Worm (Caenorhabditis elegans) whole organism, L4 larva: ENCODE measurements around the gene lurp-4.

ENCODE experiments used
- F10B5.3 ChIP-seq: sonication (generic microtip); optimal IDR thresholded peaks from 2 replicates; lab custom pipeline; 2016; ENCODE audit warnings: mild to moderate bottlenecking, missing genetic modification characterization, missing compliant biosample characterization
- F26F4.8 ChIP-seq: fragments of 200-800 bp; sonication (Bioruptor generic); conservative IDR thresholded peaks from 2 replicates; pipeline ENCODE4 v1.3.6; 2022; ENCODE audit warnings: missing genetic modification characterization, missing compliant biosample characterization
- F37D6.2 ChIP-seq: sonication (generic microtip); optimal IDR thresholded peaks from 2 replicates; lab custom pipeline; 2016; ENCODE audit warnings: mild to moderate bottlenecking, missing genetic modification characterization, missing compliant biosample characterization
- F49E8.2 ChIP-seq: sonication (generic microtip); optimal IDR thresholded peaks from 2 replicates; lab custom pipeline; 2016; ENCODE audit warnings: missing compliant biosample characterization, mild to moderate bottlenecking, missing genetic modification characterization, borderline replicate concordance
- R02D3.7 ChIP-seq: fragments of 150-350 bp; sonication (generic microtip); optimal IDR thresholded peaks from 3 replicates; lab custom pipeline; 2014; ENCODE audit warnings: missing biosample characterization, missing genetic modification characterization
- T20F7.1 ChIP-seq: fragments of 200-800 bp; sonication (Bioruptor generic); optimal IDR thresholded peaks from 2 replicates; lab custom pipeline; 2018; ENCODE audit warnings: mild to moderate bottlenecking, missing genetic modification characterization, missing compliant biosample characterization
- Y105C5A.15 ChIP-seq: fragments of 200-800 bp; sonication (Bioruptor generic); IDR thresholded peaks from 2 replicates; pipeline ENCODE4 v1.3.6; 2022; ENCODE audit warnings: missing genetic modification characterization, missing compliant biosample characterization
- Y48G9A.11 ChIP-seq: fragments of 200-800 bp; sonication (Bioruptor generic); IDR thresholded peaks from 2 replicates; pipeline ENCODE4 v1.3.6; 2022; ENCODE audit warnings: missing genetic modification reagents, missing genetic modification characterization, missing compliant biosample characterization
- Y5F2A.4 ChIP-seq: fragments of 200-800 bp; sonication (Bioruptor generic); optimal IDR thresholded peaks from 2 replicates; lab custom pipeline; 2018; ENCODE audit warnings: mild to moderate bottlenecking, missing genetic modification characterization, missing compliant biosample characterization
- ZK546.5 ChIP-seq, 2 experiments: sonication (generic microtip); optimal IDR thresholded peaks; 2 replicates each; lab custom pipeline; 2017; ENCODE audit warnings: missing biosample characterization in 2 of 2, missing genetic modification characterization in 2 of 2
- aly-2 ChIP-seq: sonication (generic microtip); optimal IDR thresholded peaks from 2 replicates; lab custom pipeline; 2018; ENCODE audit warnings: missing biosample characterization, missing genetic modification characterization
- ama-1 ChIP-seq: fragments of 150-350 bp; optimal IDR thresholded peaks from 2 replicates; lab custom pipeline; 2014; ENCODE audit warnings: inconsistent platforms, mixed read lengths
- arid-1 ChIP-seq: fragments of 200-800 bp; sonication (Bioruptor generic); conservative IDR thresholded peaks from 2 replicates; pipeline ENCODE4 v1.3.6; 2022; ENCODE audit warnings: missing genetic modification reagents, missing genetic modification characterization, missing compliant biosample characterization
- attf-4 ChIP-seq: sonication (generic microtip); optimal IDR thresholded peaks from 3 replicates; lab custom pipeline; 2017; ENCODE audit warnings: missing biosample characterization, missing genetic modification characterization
- ceh-44 ChIP-seq: fragments of 200-800 bp; sonication (Bioruptor generic); IDR thresholded peaks from 2 replicates; pipeline ENCODE4 v1.3.6; 2022; ENCODE audit warnings: missing genetic modification reagents, missing genetic modification characterization, missing compliant biosample characterization
- ctbp-1 ChIP-seq: fragments of 200-800 bp; sonication (Bioruptor generic); IDR thresholded peaks from 2 replicates; pipeline ENCODE4 v1.3.6; 2022; ENCODE audit warnings: missing genetic modification reagents, missing genetic modification characterization, missing compliant biosample characterization
- daf-12 ChIP-seq: fragments of 150-350 bp; optimal IDR thresholded peaks from 2 replicates; lab custom pipeline; 2014; ENCODE audit warnings: missing biosample characterization, missing genetic modification reagents, missing genetic modification characterization
- dmd-6 ChIP-seq: fragments of 200-800 bp; sonication (Bioruptor generic); IDR thresholded peaks from 2 replicates; pipeline ENCODE4 v1.3.6; 2022; ENCODE audit warnings: missing genetic modification reagents, missing genetic modification characterization, missing compliant biosample characterization
- dmd-8 ChIP-seq: fragments of 200-800 bp; sonication (Bioruptor generic); IDR thresholded peaks from 2 replicates; pipeline ENCODE4 v1.3.6; 2022; ENCODE audit warnings: missing genetic modification characterization, missing compliant biosample characterization
- dmd-9 ChIP-seq: fragments of 200-800 bp; sonication (Bioruptor generic); IDR thresholded peaks from 2 replicates; pipeline ENCODE4 v1.3.6; 2022; ENCODE audit warnings: missing genetic modification reagents, missing genetic modification characterization, missing compliant biosample characterization
- egl-27 ChIP-seq: sonication (generic microtip); optimal IDR thresholded peaks from 3 replicates; lab custom pipeline; 2017; ENCODE audit warnings: missing biosample characterization, missing genetic modification reagents, missing genetic modification characterization
- fkh-10 ChIP-seq: fragments of 150-350 bp; optimal IDR thresholded peaks from 2 replicates; lab custom pipeline; 2014; ENCODE audit warnings: missing biosample characterization, missing genetic modification reagents, missing genetic modification characterization
- fos-1 ChIP-seq: fragments of 150-350 bp; optimal IDR thresholded peaks from 2 replicates; lab custom pipeline; 2014; ENCODE audit warnings: missing biosample characterization, missing genetic modification characterization
- hlh-11 ChIP-seq: fragments of 200-800 bp; sonication (Bioruptor generic); optimal IDR thresholded peaks from 2 replicates; lab custom pipeline; 2018; ENCODE audit warnings: mild to moderate bottlenecking, missing genetic modification characterization, missing compliant biosample characterization
- hlh-30 ChIP-seq: sonication (generic microtip); optimal IDR thresholded peaks from 2 replicates; lab custom pipeline; 2017; ENCODE audit warnings: antibody characterized with exemption, mild to moderate bottlenecking, missing genetic modification characterization, missing compliant biosample characterization; ENCODE audit not compliant: insufficient read depth
- lin-1 ChIP-seq: fragments of 200-800 bp; sonication (Bioruptor generic); IDR thresholded peaks from 2 replicates; pipeline ENCODE4 v1.3.6; 2022; ENCODE audit warnings: missing genetic modification reagents, missing genetic modification characterization, missing compliant biosample characterization
- lin-13 ChIP-seq: fragments of 150-350 bp; optimal IDR thresholded peaks from 2 replicates; lab custom pipeline; 2014; ENCODE audit warnings: missing biosample characterization, missing genetic modification reagents, missing genetic modification characterization
- lin-15B ChIP-seq: fragments of 150-350 bp; sonication (generic microtip); optimal IDR thresholded peaks from 3 replicates; lab custom pipeline; 2014; ENCODE audit warnings: missing biosample characterization, missing genetic modification characterization
- lin-38 ChIP-seq: fragments of 200-800 bp; sonication (Bioruptor generic); IDR thresholded peaks from 2 replicates; pipeline ENCODE4 v1.3.6; 2022; ENCODE audit warnings: missing genetic modification reagents, missing genetic modification characterization, missing compliant biosample characterization
- lir-3 ChIP-seq: sonication (generic microtip); optimal IDR thresholded peaks from 2 replicates; lab custom pipeline; 2016; ENCODE audit warnings: mild to moderate bottlenecking, missing genetic modification characterization, missing compliant biosample characterization
- lsy-2 ChIP-seq, 2 experiments: fragments of 150-350 bp in 1 of 2; sonication (generic microtip) in 1 of 2; optimal IDR thresholded peaks; 2 replicates each; lab custom pipeline; 2014 to 2017; ENCODE audit warnings: missing biosample characterization in 2 of 2, missing genetic modification characterization in 2 of 2
- madf-5 ChIP-seq, 2 experiments: fragments of 200-800 bp; sonication (Bioruptor generic); IDR thresholded peaks; 2 replicates each; pipeline ENCODE4 v1.3.6; 2022; ENCODE audit warnings: missing compliant biosample characterization in 2 of 2, missing genetic modification characterization in 2 of 2
- mdl-1 ChIP-seq, 2 experiments: fragments of 150-350 bp in 1 of 2; sonication (generic microtip) in 1 of 2; optimal IDR thresholded peaks; 2 replicates each; lab custom pipeline; 2014 to 2017; ENCODE audit warnings: missing biosample characterization in 2 of 2, missing genetic modification characterization in 2 of 2
- mdt-29 ChIP-seq: fragments of 200-800 bp; sonication (Bioruptor generic); IDR thresholded peaks from 2 replicates; pipeline ENCODE4 v1.3.6; 2022; ENCODE audit warnings: missing genetic modification reagents, missing genetic modification characterization, missing compliant biosample characterization
- mes-2 ChIP-seq: sonication (generic microtip); optimal IDR thresholded peaks from 2 replicates; lab custom pipeline; 2016; ENCODE audit warnings: missing genotype, mild to moderate bottlenecking, missing genetic modification characterization, missing compliant biosample characterization; ENCODE audit not compliant: poor library complexity, severe bottlenecking
- nhr-111 ChIP-seq: fragments of 200-800 bp; sonication (Bioruptor generic); optimal IDR thresholded peaks from 2 replicates; lab custom pipeline; 2018; ENCODE audit warnings: mild to moderate bottlenecking, missing genetic modification characterization, missing compliant biosample characterization
- nhr-42 ChIP-seq: fragments of 200-800 bp; sonication (Bioruptor generic); IDR thresholded peaks from 2 replicates; pipeline ENCODE4 v1.3.6; 2022; ENCODE audit warnings: missing genetic modification characterization, missing compliant biosample characterization
- nhr-48 ChIP-seq: sonication (generic microtip); optimal IDR thresholded peaks from 2 replicates; lab custom pipeline; 2016; ENCODE audit warnings: mild to moderate bottlenecking, missing genetic modification characterization, missing compliant biosample characterization
- nhr-76 ChIP-seq: fragments of 150-350 bp; optimal IDR thresholded peaks from 2 replicates; lab custom pipeline; 2014; ENCODE audit warnings: missing biosample characterization, missing genetic modification characterization
- nhr-77 ChIP-seq: fragments of 150-350 bp; optimal IDR thresholded peaks from 2 replicates; lab custom pipeline; 2014; ENCODE audit warnings: missing biosample characterization, missing genetic modification characterization
- pha-4 ChIP-seq, 2 experiments: fragments of 150-350 bp in 1 of 2; fragments of 200-800 bp in 1 of 2; sonication (Bioruptor generic) in 1 of 2; IDR thresholded peaks in 1 of 2; optimal IDR thresholded peaks in 1 of 2; 2 replicates each; pipeline versions ENCODE4 v1.3.6 to Lab custom; 2014 to 2022; ENCODE audit warnings: missing genetic modification characterization in 2 of 2, missing genetic modification reagents in 2 of 2, missing biosample characterization in 1 of 2, missing compliant biosample characterization in 1 of 2
- php-3 ChIP-seq: fragments of 200-800 bp; sonication (Bioruptor generic); IDR thresholded peaks from 2 replicates; pipeline ENCODE4 v1.3.6; 2022; ENCODE audit warnings: missing genetic modification reagents, missing genetic modification characterization, missing compliant biosample characterization
- set-16 ChIP-seq: fragments of 200-800 bp; sonication (Bioruptor generic); IDR thresholded peaks from 2 replicates; pipeline ENCODE4 v1.3.6; 2022; ENCODE audit warnings: missing genetic modification reagents, missing genetic modification characterization, missing compliant biosample characterization
- snpc-1.2 ChIP-seq: fragments of 200-800 bp; sonication (Bioruptor generic); IDR thresholded peaks from 2 replicates; pipeline ENCODE4 v1.3.6; 2022; ENCODE audit warnings: missing genetic modification reagents, missing genetic modification characterization, missing compliant biosample characterization
- snpc-4 ChIP-seq: fragments of 150-350 bp; optimal IDR thresholded peaks from 2 replicates; lab custom pipeline; 2014; ENCODE audit warnings: missing biosample characterization, missing genetic modification characterization
- spr-3 ChIP-seq: fragments of 200-800 bp; sonication (Bioruptor generic); optimal IDR thresholded peaks from 2 replicates; lab custom pipeline; 2018; ENCODE audit warnings: mild to moderate bottlenecking, missing genetic modification characterization, missing compliant biosample characterization
- tra-1 ChIP-seq: fragments of 200-800 bp; sonication (Bioruptor generic); IDR thresholded peaks from 2 replicates; pipeline ENCODE4 v1.3.6; 2022; ENCODE audit warnings: missing genetic modification reagents, missing genetic modification characterization, missing compliant biosample characterization
- zfp-2 ChIP-seq: sonication (generic microtip); optimal IDR thresholded peaks from 2 replicates; lab custom pipeline; 2016; ENCODE audit warnings: mild to moderate bottlenecking, missing genetic modification characterization, missing compliant biosample characterization
- zip-2 ChIP-seq: fragments of 150-350 bp; optimal IDR thresholded peaks from 2 replicates; lab custom pipeline; 2014; ENCODE audit warnings: missing biosample characterization, missing genetic modification characterization

The lurp-4 gene

DNA sequence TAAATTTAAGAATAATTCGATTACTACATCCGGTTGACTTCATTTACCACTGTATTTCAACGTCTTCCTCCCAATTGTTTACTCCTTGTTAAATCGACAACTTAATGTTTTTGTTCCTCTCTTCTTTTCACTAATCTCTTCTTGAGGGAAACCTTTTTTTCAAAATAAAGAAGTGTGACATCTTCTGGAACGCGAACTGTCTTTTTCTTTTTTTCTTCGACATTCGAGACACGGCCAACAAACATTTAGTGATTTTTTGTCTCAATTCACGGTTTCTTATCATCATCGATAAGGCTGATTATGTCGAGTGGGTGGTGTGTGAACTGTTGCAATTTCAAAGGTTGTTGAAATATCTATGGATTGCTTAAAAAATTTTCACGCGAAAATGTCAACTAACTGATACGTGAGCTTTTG lies 7.2 kb upstream of the lurp-4 start (continued):
- TF ChIP-seq fos-1 (tag; lab: Kevin White, UChicago), result no peak
- TF ChIP-seq set-16 (GFP tag; lab: Robert Waterston, UW), result no peak
- TF ChIP-seq egl-27, result no peak
- TF ChIP-seq mdt-29 (GFP tag; lab: Robert Waterston, UW), result no peak
- peak in 1 of 2 experiments; percentile 31 for TF ChIP-seq mdl-1 (tag; optimal IDR thresholded peaks at IDR 0.05; lab: Kevin White, UChicago)
- TF ChIP-seq ceh-44 (GFP tag; lab: Robert Waterston, UW), result no peak
- no peak for TF ChIP-seq spr-3 (GFP tag; lab: Kevin White, UChicago)
- no peak for TF ChIP-seq ctbp-1 (GFP tag; lab: Robert Waterston, UW)
- no peak for TF ChIP-seq nhr-77
- TF ChIP-seq arid-1 (GFP tag; lab: Robert Waterston, UW), result no peak
- TF ChIP-seq pha-4 (GFP tag; IDR thresholded peaks at IDR 0.05; lab: Robert Waterston, UW), result no peak
- no peak for TF ChIP-seq pha-4 (tag; optimal IDR thresholded peaks at IDR 0.05; lab: Kevin White, UChicago)
- TF ChIP-seq F10B5.3 (tag; lab: Kevin White, UChicago), result no peak
- no peak for TF ChIP-seq snpc-4
- TF ChIP-seq lin-15B, result no peak
- TF ChIP-seq nhr-42 (GFP tag; lab: Robert Waterston, UW), result no peak
- TF ChIP-seq aly-2 (tag; lab: Kevin White, UChicago), result no peak
- TF ChIP-seq lin-13 (GFP tag; lab: Kevin White, UChicago), result no peak
- peak; percentile 12 for TF ChIP-seq ama-1 (lab: Kevin White, UChicago)
- no peak for TF ChIP-seq snpc-1.2 (GFP tag; lab: Robert Waterston, UW)
- TF ChIP-seq lir-3 (tag; lab: Kevin White, UChicago), result no peak
- no peak for TF ChIP-seq R02D3.7 (tag; lab: Kevin White, UChicago)
- TF ChIP-seq attf-4 (tag; lab: Kevin White, UChicago), result no peak
- peak; percentile 16 for TF ChIP-seq mes-2
- TF ChIP-seq hlh-30, result peak; percentile 42
- no peak for TF ChIP-seq ZK546.5 (tag; optimal IDR thresholded peaks at IDR 0.05; lab: Kevin White, UChicago)
- no peak for TF ChIP-seq F26F4.8
- TF ChIP-seq Y5F2A.4 (GFP tag; lab: Kevin White, UChicago), result no peak
- TF ChIP-seq lin-38 (GFP tag; lab: Robert Waterston, UW), result no peak
- TF ChIP-seq F49E8.2, result no peak
- peak; percentile 75 for TF ChIP-seq hlh-11 (tag; lab: Kevin White, UChicago)

DNA sequence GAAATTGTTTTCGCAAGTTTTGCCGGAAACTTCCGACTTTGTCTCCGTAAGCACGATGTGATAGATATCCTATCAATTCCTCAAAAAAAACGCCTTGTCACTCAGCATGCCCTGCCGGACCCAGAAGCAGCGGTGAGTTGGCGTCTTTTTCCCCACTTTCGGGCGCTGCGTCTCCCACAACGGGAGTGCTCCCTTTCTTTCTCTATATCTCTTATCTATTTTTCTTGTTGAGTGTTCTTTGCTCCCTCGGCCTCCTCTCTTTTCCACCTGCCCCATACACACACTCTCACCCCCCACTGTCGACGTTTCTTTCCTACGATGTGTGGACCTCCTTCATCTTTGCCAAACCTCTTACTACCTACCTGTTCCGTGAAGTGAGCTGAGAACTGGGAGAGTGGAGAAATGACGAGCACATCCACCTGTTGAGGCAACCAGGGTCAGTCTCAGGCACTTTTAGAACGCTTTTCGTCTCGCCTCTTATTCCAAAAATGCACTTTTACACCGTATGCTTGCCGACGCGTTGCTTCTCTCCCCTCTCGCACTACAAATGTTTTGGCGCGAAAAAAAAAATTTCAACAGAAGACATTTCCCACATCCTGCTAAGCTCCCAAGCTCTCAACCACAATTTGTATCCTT lies 6.4 kb upstream of the lurp-4 start:
- TF ChIP-seq zip-2 (no peak), dmd-6 (GFP tag; lab: Robert Waterston, UW) (peak; percentile 85), lsy-2 (tag; optimal IDR thresholded peaks at IDR 0.05; lab: Kevin White, UChicago) (peak; percentile 37 to 72), tra-1 (GFP tag; lab: Robert Waterston, UW) (peak; percentile 73), madf-5 (GFP tag; IDR thresholded peaks at IDR 0.05; lab: Robert Waterston, UW) (no peak), dmd-8 (GFP tag; lab: Robert Waterston, UW) (no peak), daf-12 (no peak), nhr-111 (no peak), lir-3 (tag; lab: Kevin White, UChicago) (no peak), lin-1 (GFP tag; lab: Robert Waterston, UW) (peak; percentile 70; the same call in 1 of the 2 replicates), R02D3.7 (tag; lab: Kevin White, UChicago) (no peak), mdt-29 (GFP tag; lab: Robert Waterston, UW) (0 out of 2 replicates have a peak, but pooled peaks have one; percentile 24), dmd-9 (GFP tag; lab: Robert Waterston, UW) (no peak), Y105C5A.15 (GFP tag; lab: Robert Waterston, UW) (0 out of 2 replicates have a peak, but pooled peaks have one; percentile 47), fkh-10 (GFP tag; lab: Kevin White, UChicago) (no peak), lin-38 (GFP tag; lab: Robert Waterston, UW) (peak; percentile 64), F10B5.3 (tag; lab: Kevin White, UChicago) (no peak), nhr-76 (tag; lab: Kevin White, UChicago) (no peak), ctbp-1 (GFP tag; lab: Robert Waterston, UW) (peak; percentile 77), F37D6.2 (peak; percentile 20), nhr-48 (peak; percentile 11), zfp-2 (tag; lab: Kevin White, UChicago) (no peak), Y48G9A.11 (GFP tag; lab: Robert Waterston, UW) (no peak), php-3 (GFP tag; lab: Robert Waterston, UW) (peak; percentile 51; the same call in 1 of the 2 replicates), T20F7.1 (GFP tag; lab: Kevin White, UChicago) (peak; percentile 52), Y5F2A.4 (GFP tag; lab: Kevin White, UChicago) (no peak)
